Fruit fly (Drosophila melanogaster): ENCODE data around the gene FucTA.

The FucTA gene

DNA sequence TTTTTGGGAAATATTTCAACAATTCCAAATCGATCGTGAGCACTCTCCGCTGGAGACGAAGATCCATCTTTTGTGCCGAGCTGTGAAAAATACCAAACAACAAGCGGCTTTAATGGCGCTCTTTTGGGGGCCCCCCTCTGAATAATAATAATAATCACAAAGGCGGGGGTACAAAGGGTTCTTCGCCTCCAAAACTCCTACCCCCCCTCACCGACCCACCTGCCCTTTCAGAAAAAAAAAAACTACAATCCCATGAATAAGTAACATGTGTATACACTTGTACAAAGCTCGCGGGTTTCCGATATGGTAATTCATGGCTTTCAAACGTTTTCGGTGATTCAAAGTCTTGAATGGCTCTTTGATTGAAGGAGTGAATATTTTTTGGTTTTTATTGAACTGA, 54.4 kb downstream of the FucTA start:
- no peak for TF ChIP-seq CTCF (optimal IDR thresholded peaks at IDR 0.05)
- TF ChIP-seq CG8478 (optimal IDR thresholded peaks at IDR 0.05): no peak

DNA sequence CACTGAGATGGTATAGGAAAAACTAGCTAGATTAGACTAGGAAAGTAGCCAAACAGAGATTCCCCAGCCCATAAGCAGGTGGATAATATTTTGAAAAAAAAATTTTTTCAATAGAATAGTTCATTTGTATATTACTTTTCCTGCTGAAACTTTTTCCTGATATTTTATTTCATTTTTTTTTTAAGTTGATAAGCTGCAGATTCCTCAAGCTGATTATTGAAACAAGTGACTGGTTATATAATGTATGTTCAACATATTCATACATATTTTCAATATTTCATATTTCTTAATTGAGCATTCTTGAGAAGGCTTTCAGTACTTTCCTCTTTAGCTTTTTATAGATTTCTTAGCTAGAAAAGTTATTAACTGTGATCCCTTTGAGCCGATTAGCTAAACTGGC, 56.2 kb downstream of the FucTA start:
- TF ChIP-seq CTCF (optimal IDR thresholded peaks at IDR 0.05) (no peak), CG8478 (optimal IDR thresholded peaks at IDR 0.05) (no peak)

DNA sequence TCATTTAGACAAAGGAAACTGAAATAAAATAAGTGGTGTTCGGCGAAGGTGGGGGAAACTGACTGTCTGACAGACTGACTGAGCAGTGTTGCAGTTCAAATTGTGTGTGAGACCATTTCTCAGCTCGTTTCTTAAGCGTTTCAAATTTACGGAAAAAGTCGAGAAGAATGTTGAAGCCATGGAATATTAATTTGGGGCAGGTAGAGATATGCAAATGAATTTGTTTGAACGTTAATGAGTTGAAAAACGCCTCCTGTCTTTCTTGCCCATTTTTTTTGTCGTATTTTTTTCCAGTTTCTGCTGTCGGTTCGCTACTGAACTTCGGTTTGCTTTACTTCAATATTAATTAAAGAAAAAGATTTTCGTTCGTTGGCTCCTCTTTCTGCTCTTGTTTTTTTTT, 56.6 kb downstream of the FucTA start:
- TF ChIP-seq CG8478 (optimal IDR thresholded peaks at IDR 0.05): no peak
- TF ChIP-seq CTCF (optimal IDR thresholded peaks at IDR 0.05): no peak
